Fruit fly (Drosophila melanogaster): ENCODE data around the gene CG15456.

Gene CG15456

DNA sequence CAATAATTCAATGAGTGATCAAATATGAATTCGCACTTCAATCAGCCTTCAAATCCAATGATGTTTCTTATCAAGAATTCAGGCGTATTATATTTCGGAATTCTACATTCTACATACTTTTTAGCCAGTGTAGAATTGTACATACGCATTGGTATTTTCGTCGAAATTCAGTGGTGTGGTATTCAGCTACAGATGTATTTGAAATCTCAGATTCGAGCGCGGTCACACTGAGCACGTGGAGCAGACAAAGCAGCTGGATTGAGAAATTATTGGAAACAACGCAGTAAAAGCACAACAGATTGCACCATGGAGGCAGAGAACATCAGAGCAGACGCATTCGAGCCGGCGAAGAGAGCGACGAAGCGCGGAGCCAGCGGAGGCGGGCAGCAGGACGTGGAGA lies 35.6 kb downstream of the CG15456 start (continued):
- TF ChIP-seq Fer2 (tag; optimal IDR thresholded peaks at IDR 0.05), result no peak
- no peak for TF ChIP-seq CG3065 (GFP tag; optimal IDR thresholded peaks at IDR 0.05)
- no peak for TF ChIP-seq CG3163 (GFP tag; optimal IDR thresholded peaks at IDR 0.05)
- TF ChIP-seq CG9797 (GFP tag; optimal IDR thresholded peaks at IDR 0.05), result peak; percentile 80
- no peak for TF ChIP-seq CG30020 (tag; optimal IDR thresholded peaks at IDR 0.05)
- no peak for TF ChIP-seq CG17359 (tag; optimal IDR thresholded peaks at IDR 0.05)
- TF ChIP-seq luna (GFP tag; optimal IDR thresholded peaks at IDR 0.05), result no peak
- TF ChIP-seq CG15073 (GFP tag; optimal IDR thresholded peaks at IDR 0.05), result no peak
- no peak for TF ChIP-seq E2f1 (GFP tag; IDR thresholded peaks at IDR 0.05)
- TF ChIP-seq nom (GFP tag; optimal IDR thresholded peaks at IDR 0.05), result no peak
- TF ChIP-seq bbx (GFP tag; IDR thresholded peaks at IDR 0.05; ENCODE audit: partially characterized antibody), result 0 out of 2 replicates have a peak, but pooled peaks have one; percentile 34
- TF ChIP-seq gt (GFP tag; IDR thresholded peaks at IDR 0.05), result no peak
- TF ChIP-seq tap (tag; optimal IDR thresholded peaks at IDR 0.05), result no peak
- no peak for TF ChIP-seq CG8765 (GFP tag; IDR thresholded peaks at IDR 0.05)
- TF ChIP-seq HmgD (GFP tag; optimal IDR thresholded peaks at IDR 0.05), result peak; percentile 11
- no peak for TF ChIP-seq HHEX (GFP tag; optimal IDR thresholded peaks at IDR 0.05)
- no peak for TF ChIP-seq vvl (GFP tag; IDR thresholded peaks at IDR 0.05)
- no peak for TF ChIP-seq ac (GFP tag; optimal IDR thresholded peaks at IDR 0.05)
- TF ChIP-seq aop (GFP tag; IDR thresholded peaks at IDR 0.05), result no peak
- no peak for TF ChIP-seq ewg (GFP tag; optimal IDR thresholded peaks at IDR 0.05)
- TF ChIP-seq CG3995 (GFP tag; optimal IDR thresholded peaks at IDR 0.05), result peak; percentile 7
- TF ChIP-seq CG4404 (GFP tag; IDR thresholded peaks at IDR 0.05), result no peak
- TF ChIP-seq Camta (GFP tag; optimal IDR thresholded peaks at IDR 0.05), result no peak
- TF ChIP-seq CG1603 (tag; optimal IDR thresholded peaks at IDR 0.05), result peak; percentile 78
- no peak for TF ChIP-seq CG1832 (GFP tag; optimal IDR thresholded peaks at IDR 0.05)
- TF ChIP-seq amos (GFP tag; IDR thresholded peaks at IDR 0.05; ENCODE audit: partially characterized antibody), result peak; percentile 41; the same call in 1 of the 2 replicates
- no peak for TF ChIP-seq pros (GFP tag; optimal IDR thresholded peaks at IDR 0.05)
- TF ChIP-seq Scr (GFP tag; IDR thresholded peaks at IDR 0.05; ENCODE audit: partially characterized antibody), result peak; percentile 17; the same call in 1 of the 2 replicates
- TF ChIP-seq her (GFP tag; optimal IDR thresholded peaks at IDR 0.05), result no peak
- TF ChIP-seq Oli (tag; optimal IDR thresholded peaks at IDR 0.05), result no peak
- TF ChIP-seq Dref (GFP tag; IDR thresholded peaks at IDR 0.05), result peak; percentile 36; the same call in 1 of the 2 replicates
- no peak for TF ChIP-seq CG12744 (GFP tag; optimal IDR thresholded peaks at IDR 0.05)
- TF ChIP-seq CG34422 (GFP tag; IDR thresholded peaks at IDR 0.05), result peak; percentile 41; the same call in 1 of the 3 replicates
- TF ChIP-seq chm (GFP tag; IDR thresholded peaks at IDR 0.05), result no peak
- no peak for TF ChIP-seq schlank (tag; optimal IDR thresholded peaks at IDR 0.05)
- TF ChIP-seq CG32532 (GFP tag; IDR thresholded peaks at IDR 0.05), result no peak
- TF ChIP-seq CG8089 (GFP tag; optimal IDR thresholded peaks at IDR 0.05), result no peak
- TF ChIP-seq CG11695 (GFP tag; IDR thresholded peaks at IDR 0.05), result no peak
- TF ChIP-seq Doc2 (GFP tag; IDR thresholded peaks at IDR 0.05), result no peak
- TF ChIP-seq CG8290 (GFP tag; optimal IDR thresholded peaks at IDR 0.05), result peak; percentile 7
- TF ChIP-seq CG8290 (tag; optimal IDR thresholded peaks at IDR 0.05), result peak in 1 of 2 experiments; percentile 46
- TF ChIP-seq Dip3 (GFP tag; optimal IDR thresholded peaks at IDR 0.05), result no peak
- TF ChIP-seq CG17385 (GFP tag; optimal IDR thresholded peaks at IDR 0.05), result no peak
- no peak for TF ChIP-seq CG13775 (GFP tag; optimal IDR thresholded peaks at IDR 0.05)
- TF ChIP-seq HLH54F (GFP tag; optimal IDR thresholded peaks at IDR 0.05), result no peak
- no peak for TF ChIP-seq p53 (GFP tag; optimal IDR thresholded peaks at IDR 0.05)
- no peak for TF ChIP-seq ems (GFP tag; optimal IDR thresholded peaks at IDR 0.05)
- TF ChIP-seq CG15011 (GFP tag; optimal IDR thresholded peaks at IDR 0.05), result no peak
- TF ChIP-seq gem (tag; optimal IDR thresholded peaks at IDR 0.05), result no peak
- peak; percentile 9 for TF ChIP-seq sens (GFP tag)
- peak; percentile 49 for TF ChIP-seq YL-1 (GFP tag; optimal IDR thresholded peaks at IDR 0.05)
- TF ChIP-seq sim (GFP tag; IDR thresholded peaks at IDR 0.05), result no peak
- TF ChIP-seq Lim3 (GFP tag; IDR thresholded peaks at IDR 0.05), result no peak

Measured in whole organism, embryonic.